Worm (Caenorhabditis elegans) whole organism, L2 larva: Measurements from ENCODE around the gene cct-1.

Experiments
- Y55F3AM.14 ChIP-seq: fragments of 200-800 bp; sonication (Bioruptor generic); optimal IDR thresholded peaks from 2 replicates; lab custom pipeline; 2018; ENCODE audit warnings: mild to moderate bottlenecking, missing genetic modification characterization, missing compliant biosample characterization
- unc-62 ChIP-seq: fragments of 150-350 bp; optimal IDR thresholded peaks from 2 replicates; lab custom pipeline; 2014; ENCODE audit warnings: missing biosample characterization, missing genetic modification reagents, missing genetic modification characterization

DNA sequence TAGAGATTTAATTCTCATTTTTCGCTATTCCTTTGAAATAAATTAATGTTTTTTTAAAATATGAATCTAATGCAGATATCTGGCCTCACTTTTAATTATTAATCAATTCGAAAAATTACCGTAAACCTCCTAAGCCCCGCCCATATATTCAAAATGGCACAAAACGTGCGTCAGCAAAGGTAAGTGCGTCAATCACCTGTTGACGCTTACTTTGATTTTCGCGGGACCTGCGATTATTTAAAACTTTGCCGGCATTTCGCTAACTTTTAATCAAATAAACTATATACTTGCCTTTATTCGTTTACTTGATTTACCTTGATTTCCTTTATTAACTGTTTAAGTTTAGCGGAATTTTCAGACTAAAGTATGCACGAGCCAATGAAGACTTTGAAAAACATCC lies 27.3 kb upstream of the cct-1 start, which contains the start of gene pch-2:
- TF ChIP-seq unc-62 (GFP tag; lab: Kevin White, UChicago), result no peak
- no peak for TF ChIP-seq Y55F3AM.14 (GFP tag; lab: Kevin White, UChicago)
